Worm (Caenorhabditis elegans) whole organism, L4 larva: ENCODE data around the gene bbs-8.

ENCODE experiments used
- R02D3.7 ChIP-seq: fragments of 150-350 bp; sonication (generic microtip); optimal IDR thresholded peaks from 3 replicates; lab custom pipeline; 2014; ENCODE audit warnings: missing biosample characterization, missing genetic modification characterization
- ceh-44 ChIP-seq: fragments of 200-800 bp; sonication (Bioruptor generic); IDR thresholded peaks from 2 replicates; pipeline ENCODE4 v1.3.6; 2022; ENCODE audit warnings: missing genetic modification reagents, missing genetic modification characterization, missing compliant biosample characterization
- dpl-1 ChIP-seq: fragments of 150-350 bp; optimal IDR thresholded peaks from 2 replicates; lab custom pipeline; 2014; ENCODE audit warnings: missing biosample characterization, missing genetic modification reagents, missing genetic modification characterization
- nhr-10 ChIP-seq: fragments of 150-350 bp; optimal IDR thresholded peaks from 2 replicates; lab custom pipeline; 2014; ENCODE audit warnings: missing biosample characterization, missing genetic modification characterization
- nhr-11 ChIP-seq: fragments of 150-350 bp; optimal IDR thresholded peaks from 2 replicates; lab custom pipeline; 2014; ENCODE audit warnings: missing biosample characterization, missing genetic modification characterization
- nhr-76 ChIP-seq: fragments of 150-350 bp; optimal IDR thresholded peaks from 2 replicates; lab custom pipeline; 2014; ENCODE audit warnings: missing biosample characterization, missing genetic modification characterization
- snpc-4 ChIP-seq: fragments of 150-350 bp; optimal IDR thresholded peaks from 2 replicates; lab custom pipeline; 2014; ENCODE audit warnings: missing biosample characterization, missing genetic modification characterization
- spr-3 ChIP-seq: fragments of 200-800 bp; sonication (Bioruptor generic); optimal IDR thresholded peaks from 2 replicates; lab custom pipeline; 2018; ENCODE audit warnings: mild to moderate bottlenecking, missing genetic modification characterization, missing compliant biosample characterization
- unc-39 ChIP-seq: sonication (generic microtip); optimal IDR thresholded peaks from 2 replicates; lab custom pipeline; 2017; ENCODE audit warnings: missing biosample characterization, missing genetic modification characterization

- no peak for TF ChIP-seq dpl-1 (GFP tag; lab: Kevin White, UChicago)
- no peak for TF ChIP-seq ceh-44 (GFP tag; lab: Robert Waterston, UW)
- TF ChIP-seq spr-3 (GFP tag; lab: Kevin White, UChicago) = no peak
- TF ChIP-seq snpc-4 = no peak
- TF ChIP-seq R02D3.7 (tag; lab: Kevin White, UChicago) = no peak
- TF ChIP-seq nhr-76 (tag; lab: Kevin White, UChicago) = no peak
- TF ChIP-seq nhr-10 (tag; lab: Kevin White, UChicago) = no peak
- no peak for TF ChIP-seq unc-39
- no peak for TF ChIP-seq nhr-11 (tag; lab: Kevin White, UChicago)
These were observed 13.6 kb upstream of the bbs-8 start for ce11 chrV:6778457-6778856.
